Fruit fly (Drosophila melanogaster): Measurements from ENCODE around the gene Usp8.
A peak's percentile ranks its signal among the peaks of the same experiment; 100 is the strongest.

The Usp8 gene

DNA sequence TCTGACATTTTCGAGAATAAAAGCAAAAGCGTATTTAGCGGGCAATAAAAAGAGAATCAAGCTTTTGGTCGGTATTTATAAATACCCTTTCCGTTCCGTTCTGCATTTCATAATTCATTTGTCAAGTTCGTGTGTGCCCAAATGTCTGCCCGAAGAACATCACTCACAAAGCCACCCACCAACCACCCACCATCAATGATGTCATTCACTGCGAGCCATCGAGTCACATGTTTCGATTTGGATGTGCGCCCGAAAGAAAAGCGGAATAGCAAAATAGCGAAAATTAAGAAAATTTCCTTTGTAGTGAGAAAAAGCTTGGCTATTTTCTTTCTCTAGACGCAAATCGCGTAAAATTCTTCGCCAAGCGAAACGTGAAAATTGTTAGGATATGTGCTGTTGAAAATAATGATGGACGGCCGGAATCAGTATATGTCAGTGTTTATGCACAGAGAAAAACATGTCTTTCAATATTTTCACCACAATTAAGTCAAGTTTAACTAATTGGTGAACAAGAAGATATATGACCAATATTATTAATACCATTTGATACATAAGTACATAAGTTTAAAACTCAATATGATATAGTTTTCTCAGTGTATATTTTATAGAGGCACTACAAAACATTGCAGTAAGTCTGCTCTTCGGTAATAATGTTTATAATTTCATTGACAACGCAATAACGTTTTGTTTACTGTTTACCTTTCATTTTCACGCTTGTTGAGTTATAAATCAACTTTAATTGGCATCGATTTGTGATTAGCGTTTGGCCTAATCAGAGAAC lies 17.2 kb downstream of the Usp8 start:
- TF ChIP-seq Hr83 (GFP tag; optimal IDR thresholded peaks at IDR 0.05; ENCODE audit: poor library complexity, severe bottlenecking) (no peak), dsf (GFP tag; optimal IDR thresholded peaks at IDR 0.05; ENCODE audit: borderline replicate concordance) (no peak), woc (GFP tag; optimal IDR thresholded peaks at IDR 0.05) (no peak), ey (GFP tag; optimal IDR thresholded peaks at IDR 0.05) (peak; percentile 41), sv (GFP tag; optimal IDR thresholded peaks at IDR 0.05) (no peak), Dif (GFP tag; optimal IDR thresholded peaks at IDR 0.05; ENCODE audit: partially characterized antibody) (no peak), psq (GFP tag; optimal IDR thresholded peaks at IDR 0.05) (peak; percentile 39), Mio (GFP tag; optimal IDR thresholded peaks at IDR 0.05) (no peak), Vsx2 (GFP tag; optimal IDR thresholded peaks at IDR 0.05; ENCODE audit: partially characterized antibody) (no peak), lola (GFP tag; optimal IDR thresholded peaks at IDR 0.05) (no peak), CG9705 (GFP tag; optimal IDR thresholded peaks at IDR 0.05) (no peak), tai (GFP tag; optimal IDR thresholded peaks at IDR 0.05) (no peak), Abd-B (GFP tag; optimal IDR thresholded peaks at IDR 0.05) (no peak), N (GFP tag; optimal IDR thresholded peaks at IDR 0.05) (no peak), Hr78 (GFP tag; optimal IDR thresholded peaks at IDR 0.05) (no peak), fru (GFP tag; optimal IDR thresholded peaks at IDR 0.05) (peak; percentile 19), Sp1 (GFP tag; optimal IDR thresholded peaks at IDR 0.05) (peak; percentile 61), Dfd (GFP tag; optimal IDR thresholded peaks at IDR 0.05) (no peak), dl (GFP tag; optimal IDR thresholded peaks at IDR 0.05; ENCODE audit: insufficient read depth in 1 of 2, partially characterized antibody in 2 of 2) (no peak), CrebA (GFP tag; optimal IDR thresholded peaks at IDR 0.05; ENCODE audit: borderline replicate concordance) (no peak), Rel (GFP tag; optimal IDR thresholded peaks at IDR 0.05) (no peak), Rel (tag; optimal IDR thresholded peaks at IDR 0.05) (no peak), sage (GFP tag; optimal IDR thresholded peaks at IDR 0.05) (no peak), jim (GFP tag; optimal IDR thresholded peaks at IDR 0.05) (no peak), Jra (GFP tag; optimal IDR thresholded peaks at IDR 0.05) (peak; percentile 3), CG32264 (GFP tag; optimal IDR thresholded peaks at IDR 0.05) (no peak), foxo (GFP tag; optimal IDR thresholded peaks at IDR 0.05) (peak in 1 of 2 experiments; percentile 29), br (GFP tag; optimal IDR thresholded peaks at IDR 0.05) (peak; percentile 44), OdsH (GFP tag; optimal IDR thresholded peaks at IDR 0.05) (peak; percentile 55), rgr (GFP tag; optimal IDR thresholded peaks at IDR 0.05) (peak; percentile 68), HLH106 (tag; optimal IDR thresholded peaks at IDR 0.05) (peak; percentile 53), h (GFP tag; optimal IDR thresholded peaks at IDR 0.05) (peak; percentile 66), Hnf4 (GFP tag; optimal IDR thresholded peaks at IDR 0.05) (peak; percentile 44), brk (GFP tag; optimal IDR thresholded peaks at IDR 0.05) (no peak)

DNA sequence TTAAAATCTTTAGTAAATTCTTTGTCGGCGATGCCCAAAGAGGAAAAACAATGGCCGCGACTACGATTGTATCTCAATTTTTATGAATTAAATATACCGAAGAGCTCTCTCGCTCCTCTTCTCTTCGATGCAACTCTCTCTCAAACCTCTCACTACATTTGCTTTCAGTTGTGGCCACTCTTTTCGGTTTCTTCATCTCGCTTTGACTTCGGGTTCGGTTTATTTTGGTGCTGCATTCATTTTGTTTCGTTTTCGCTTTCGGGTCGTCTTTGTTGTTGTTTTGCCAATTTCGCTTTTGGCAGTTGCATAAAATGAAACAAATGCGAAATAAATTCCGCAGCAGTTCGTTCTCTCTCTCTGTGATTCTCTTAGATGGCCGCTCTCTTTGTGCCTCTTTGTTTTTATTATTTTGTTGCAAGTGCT lies 18.8 kb downstream of the Usp8 start:
- TF ChIP-seq HLH106 (tag; optimal IDR thresholded peaks at IDR 0.05) (no peak), psq (GFP tag; optimal IDR thresholded peaks at IDR 0.05) (peak; percentile 3), woc (GFP tag; optimal IDR thresholded peaks at IDR 0.05) (peak; percentile 33), Rel (GFP tag; optimal IDR thresholded peaks at IDR 0.05) (peak; percentile 78), Rel (tag; optimal IDR thresholded peaks at IDR 0.05) (peak; percentile 47), Abd-B (GFP tag; optimal IDR thresholded peaks at IDR 0.05) (no peak), Dif (GFP tag; optimal IDR thresholded peaks at IDR 0.05; ENCODE audit: partially characterized antibody) (peak; percentile 78), Vsx2 (GFP tag; optimal IDR thresholded peaks at IDR 0.05; ENCODE audit: partially characterized antibody) (peak; percentile 57), Sp1 (GFP tag; optimal IDR thresholded peaks at IDR 0.05) (peak; percentile 86), dmrt93B (GFP tag; optimal IDR thresholded peaks at IDR 0.05) (no peak), Jra (GFP tag; optimal IDR thresholded peaks at IDR 0.05) (no peak), Hnf4 (GFP tag; optimal IDR thresholded peaks at IDR 0.05) (no peak), CrebA (GFP tag; optimal IDR thresholded peaks at IDR 0.05; ENCODE audit: borderline replicate concordance) (peak; percentile 89), sage (GFP tag; optimal IDR thresholded peaks at IDR 0.05) (peak; percentile 60), CG9705 (GFP tag; optimal IDR thresholded peaks at IDR 0.05) (no peak), br (GFP tag; optimal IDR thresholded peaks at IDR 0.05) (peak; percentile 34), brk (GFP tag; optimal IDR thresholded peaks at IDR 0.05) (peak; percentile 65), sv (GFP tag; optimal IDR thresholded peaks at IDR 0.05) (no peak), Hr83 (GFP tag; optimal IDR thresholded peaks at IDR 0.05; ENCODE audit: poor library complexity, severe bottlenecking) (no peak), h (GFP tag; optimal IDR thresholded peaks at IDR 0.05) (no peak), dl (GFP tag; optimal IDR thresholded peaks at IDR 0.05; ENCODE audit: insufficient read depth in 1 of 2, partially characterized antibody in 2 of 2) (peak; percentile 80 to 84), pan (optimal IDR thresholded peaks at IDR 0.05) (no peak), ey (GFP tag; optimal IDR thresholded peaks at IDR 0.05) (no peak)
